Fruit fly (Drosophila melanogaster) whole organism, embryonic: ENCODE data around the gene CG14805.

Source experiments
- Ada2b ChIP-seq: fragments of 200-800 bp; sonication (Bioruptor generic); IDR thresholded peaks from 2 replicates; pipeline ENCODE4 v1.3.6; 2022; ENCODE audit warnings: missing biosample characterization, missing genetic modification characterization
- Bgb ChIP-seq: fragments of 200-800 bp; sonication (Bioruptor generic); IDR thresholded peaks from 2 replicates; pipeline ENCODE4 v1.3.6; 2022; ENCODE audit warnings: missing biosample characterization, missing genetic modification characterization; ENCODE audit not compliant: partially characterized antibody
- C15 ChIP-seq: fragments of 200-800 bp; sonication (Bioruptor generic); IDR thresholded peaks from 3 replicates; pipeline ENCODE4 v1.3.6; 2022; ENCODE audit warnings: missing biosample characterization, missing genetic modification characterization
- CG10209 ChIP-seq: fragments of 200-800 bp; sonication (Bioruptor generic); optimal IDR thresholded peaks from 3 replicates; lab custom pipeline; 2017; ENCODE audit warnings: missing biosample characterization, mild to moderate bottlenecking, missing genetic modification characterization, missing genetic modification reagents
- CG12155 ChIP-seq: fragments of 200-800 bp; sonication (Bioruptor generic); optimal IDR thresholded peaks from 3 replicates; lab custom pipeline; 2016; ENCODE audit warnings: missing biosample characterization, missing genetic modification characterization
- CG14667 ChIP-seq: fragments of 200-800 bp; sonication (Bioruptor generic); IDR thresholded peaks from 2 replicates; pipeline ENCODE4 v1.3.6; 2022; ENCODE audit warnings: missing biosample characterization, missing genetic modification characterization
- CG16779 ChIP-seq: fragments of 200-800 bp; sonication (Bioruptor generic); IDR thresholded peaks from 2 replicates; pipeline ENCODE4 v1.3.6; 2022; ENCODE audit warnings: missing biosample characterization, missing genetic modification characterization
- CG17385 ChIP-seq: fragments of 200-800 bp; sonication (Bioruptor generic); optimal IDR thresholded peaks from 3 replicates; lab custom pipeline; 2018; ENCODE audit warnings: missing biosample characterization, mild to moderate bottlenecking, missing genetic modification characterization
- CG17612 ChIP-seq: fragments of 200-800 bp; sonication (Bioruptor generic); IDR thresholded peaks from 2 replicates; pipeline ENCODE4 v1.3.6; 2022; ENCODE audit warnings: missing biosample characterization, missing genetic modification characterization
- CG18262 ChIP-seq: fragments of 200-800 bp; optimal IDR thresholded peaks from 3 replicates; lab custom pipeline; 2019; ENCODE audit warnings: missing biosample characterization, mild to moderate bottlenecking, missing genetic modification characterization, moderate library complexity
- CG18619 ChIP-seq: fragments of 200-800 bp; sonication (Bioruptor generic); optimal IDR thresholded peaks from 3 replicates; lab custom pipeline; 2017; ENCODE audit warnings: missing biosample characterization, mild to moderate bottlenecking, missing genetic modification characterization
- CG2129 ChIP-seq: fragments of 200-800 bp; sonication (Bioruptor generic); IDR thresholded peaks from 2 replicates; pipeline ENCODE4 v1.3.6; 2022; ENCODE audit warnings: missing biosample characterization, missing genetic modification characterization; ENCODE audit not compliant: partially characterized antibody
- CG31224 ChIP-seq: fragments of 200-800 bp; sonication (Bioruptor generic); IDR thresholded peaks from 2 replicates; pipeline ENCODE4 v1.3.6; 2022; ENCODE audit warnings: missing biosample characterization, missing genetic modification characterization
- CG32767 ChIP-seq: fragments of 200-800 bp; sonication (Bioruptor generic); IDR thresholded peaks from 2 replicates; pipeline ENCODE4 v1.3.6; 2022; ENCODE audit warnings: missing biosample characterization, missing genetic modification characterization
- CG4404 ChIP-seq: fragments of 200-800 bp; sonication (Bioruptor generic); IDR thresholded peaks from 2 replicates; pipeline ENCODE4 v1.3.6; 2022; ENCODE audit warnings: missing biosample characterization, missing genetic modification characterization
- CG4707 ChIP-seq: fragments of 200-800 bp; sonication (Bioruptor generic); optimal IDR thresholded peaks from 2 replicates; lab custom pipeline; 2018; ENCODE audit warnings: missing biosample characterization, mild to moderate bottlenecking, missing genetic modification characterization, moderate library complexity
- CG6175 ChIP-seq: fragments of 200-800 bp; sonication (Bioruptor generic); IDR thresholded peaks from 3 replicates; pipeline ENCODE4 v1.3.6; 2022; ENCODE audit warnings: missing biosample characterization, missing genetic modification characterization
- CG8359 ChIP-seq: fragments of 200-800 bp; sonication (Bioruptor generic); optimal IDR thresholded peaks from 2 replicates; lab custom pipeline; 2017; ENCODE audit warnings: missing biosample characterization, mild to moderate bottlenecking, missing genetic modification characterization, borderline replicate concordance
- CG8765 ChIP-seq: fragments of 200-800 bp; sonication (Bioruptor generic); IDR thresholded peaks from 2 replicates; pipeline ENCODE4 v1.3.6; 2022; ENCODE audit warnings: missing biosample characterization, missing genetic modification characterization
- CG9797 ChIP-seq: fragments of 200-800 bp; sonication (Bioruptor generic); optimal IDR thresholded peaks from 3 replicates; lab custom pipeline; 2018; ENCODE audit warnings: missing biosample characterization, mild to moderate bottlenecking, missing genetic modification characterization
- Dek ChIP-seq: fragments of 200-800 bp; sonication (Bioruptor generic); optimal IDR thresholded peaks from 3 replicates; lab custom pipeline; 2019; ENCODE audit warnings: missing biosample characterization, mild to moderate bottlenecking, missing genetic modification characterization, moderate library complexity
- E2f2 ChIP-seq: fragments of 200-800 bp; sonication (Bioruptor generic); IDR thresholded peaks from 2 replicates; pipeline ENCODE4 v1.3.6; 2022; ENCODE audit warnings: missing biosample characterization, missing genetic modification characterization
- Eip74EF ChIP-seq, 2 experiments: fragments of 200-800 bp in 1 of 2; fragments of >200 bp in 1 of 2; sonication (Bioruptor generic) in 1 of 2; optimal IDR thresholded peaks; 2 replicates each; lab custom pipeline; 2017 to 2019; ENCODE audit warnings: missing biosample characterization in 2 of 2, missing genetic modification characterization in 2 of 2, mild to moderate bottlenecking in 1 of 2, moderate library complexity in 1 of 2
- HLH3B ChIP-seq: fragments of 200-800 bp; sonication (Bioruptor generic); IDR thresholded peaks from 2 replicates; pipeline ENCODE4 v1.3.6; 2022; ENCODE audit warnings: missing biosample characterization, missing genetic modification characterization
- HLH54F ChIP-seq: fragments of 200-800 bp; sonication (Bioruptor generic); optimal IDR thresholded peaks from 3 replicates; lab custom pipeline; 2016; ENCODE audit warnings: missing biosample characterization, missing genetic modification characterization
- MBD-R2 ChIP-seq: fragments of 200-800 bp; sonication (Bioruptor generic); IDR thresholded peaks from 2 replicates; pipeline ENCODE4 v1.3.6; 2022; ENCODE audit warnings: missing biosample characterization, missing genetic modification characterization
- Oli ChIP-seq: fragments of 200-800 bp; sonication (Bioruptor generic); optimal IDR thresholded peaks from 2 replicates; lab custom pipeline; 2018; ENCODE audit warnings: missing biosample characterization, mild to moderate bottlenecking, missing genetic modification characterization, moderate library complexity
- Sry-δ ChIP-seq: fragments of 200-800 bp; sonication (Bioruptor generic); optimal IDR thresholded peaks from 2 replicates; lab custom pipeline; 2016; ENCODE audit warnings: missing biosample characterization, missing genetic modification characterization
- Ssrp ChIP-seq: fragments of 200-800 bp; sonication (Bioruptor generic); optimal IDR thresholded peaks from 2 replicates; lab custom pipeline; 2018; ENCODE audit warnings: missing biosample characterization, mild to moderate bottlenecking, missing genetic modification characterization, moderate library complexity
- ab ChIP-seq: fragments of 200-800 bp; sonication (Bioruptor generic); optimal IDR thresholded peaks from 2 replicates; lab custom pipeline; 2016; ENCODE audit warnings: missing biosample characterization, missing genetic modification characterization
- ara ChIP-seq: fragments of 200-800 bp; sonication (Bioruptor generic); IDR thresholded peaks from 2 replicates; pipeline ENCODE4 v1.3.6; 2022; ENCODE audit warnings: missing biosample characterization, missing genetic modification characterization
- cato ChIP-seq: fragments of 200-800 bp; sonication (Bioruptor generic); optimal IDR thresholded peaks from 2 replicates; lab custom pipeline; 2016; ENCODE audit warnings: missing biosample characterization, missing genetic modification characterization, borderline replicate concordance
- cwo ChIP-seq: fragments of 200-800 bp; sonication (Bioruptor generic); optimal IDR thresholded peaks from 3 replicates; lab custom pipeline; 2017; ENCODE audit warnings: missing biosample characterization, missing genetic modification characterization, mild to moderate bottlenecking, moderate library complexity, missing genetic modification reagents
- dan ChIP-seq: fragments of 200-800 bp; sonication (Bioruptor generic); IDR thresholded peaks from 2 replicates; pipeline ENCODE4 v1.3.6; 2022; ENCODE audit warnings: missing biosample characterization, missing genetic modification characterization
- ewg ChIP-seq: fragments of 200-800 bp; sonication (Bioruptor generic); optimal IDR thresholded peaks from 3 replicates; lab custom pipeline; 2017; ENCODE audit warnings: mild to moderate bottlenecking, missing biosample characterization, missing genetic modification reagents, missing genetic modification characterization
- fd3F ChIP-seq: fragments of 200-800 bp; sonication (Bioruptor generic); optimal IDR thresholded peaks from 2 replicates; lab custom pipeline; 2018; ENCODE audit warnings: missing biosample characterization, mild to moderate bottlenecking, missing genetic modification characterization, moderate library complexity
- mam ChIP-seq: fragments of 200-800 bp; sonication (Bioruptor generic); optimal IDR thresholded peaks from 3 replicates; lab custom pipeline; 2016; ENCODE audit warnings: missing biosample characterization, missing genetic modification characterization
- mirr ChIP-seq: fragments of 200-800 bp; sonication (Bioruptor generic); optimal IDR thresholded peaks from 3 replicates; lab custom pipeline; 2018; ENCODE audit warnings: missing biosample characterization, mild to moderate bottlenecking, missing genetic modification characterization
- pb ChIP-seq: fragments of 200-800 bp; sonication (Bioruptor generic); optimal IDR thresholded peaks from 3 replicates; lab custom pipeline; 2016; ENCODE audit warnings: missing biosample characterization, missing genetic modification characterization
- peb ChIP-seq: fragments of 200-800 bp; sonication (Bioruptor generic); IDR thresholded peaks from 2 replicates; pipeline ENCODE4 v1.3.6; 2022; ENCODE audit warnings: missing biosample characterization, missing genetic modification characterization
- prd ChIP-seq, 3 experiments: fragments of >200 bp in 2 of 3; fragments of 200-800 bp in 1 of 3; sonication (Bioruptor generic) in 1 of 3; optimal IDR thresholded peaks in 2 of 3; IDR thresholded peaks in 1 of 3; 2 replicates in 2 of 3; 3 replicates in 1 of 3; pipeline versions ENCODE4 v1.3.6 to Lab custom; 2017 to 2022; ENCODE audit warnings: missing biosample characterization in 1 of 3, missing genetic modification characterization in 1 of 3
- seq ChIP-seq: fragments of 200-800 bp; sonication (Bioruptor generic); IDR thresholded peaks from 2 replicates; pipeline ENCODE4 v1.3.6; 2022; ENCODE audit warnings: missing biosample characterization, missing genetic modification characterization
- sr ChIP-seq: fragments of 200-800 bp; sonication (Bioruptor generic); IDR thresholded peaks from 3 replicates; pipeline ENCODE4 v1.3.6; 2022; ENCODE audit warnings: missing biosample characterization, missing genetic modification characterization
- trem ChIP-seq: fragments of 200-800 bp; optimal IDR thresholded peaks from 3 replicates; lab custom pipeline; 2019; ENCODE audit warnings: missing biosample characterization, mild to moderate bottlenecking, missing genetic modification characterization, moderate library complexity
- trh ChIP-seq: fragments of 200-800 bp; sonication (Bioruptor generic); optimal IDR thresholded peaks from 2 replicates; lab custom pipeline; 2016; ENCODE audit warnings: missing biosample characterization, missing genetic modification characterization
- tup ChIP-seq: fragments of 200-800 bp; sonication (Bioruptor generic); optimal IDR thresholded peaks from 2 replicates; lab custom pipeline; 2016; ENCODE audit warnings: missing biosample characterization, mild to moderate bottlenecking, missing genetic modification characterization, moderate library complexity
- zen ChIP-seq: fragments of 200-800 bp; sonication (Bioruptor generic); optimal IDR thresholded peaks from 3 replicates; lab custom pipeline; 2018; ENCODE audit warnings: missing biosample characterization, mild to moderate bottlenecking, missing genetic modification characterization, moderate library complexity
- zen2 ChIP-seq: fragments of 200-800 bp; sonication (Bioruptor generic); IDR thresholded peaks from 3 replicates; pipeline ENCODE4 v1.3.6; 2022; ENCODE audit warnings: missing biosample characterization, missing genetic modification characterization; ENCODE audit not compliant: partially characterized antibody
- zfh2 ChIP-seq: fragments of 200-800 bp; sonication (Bioruptor generic); optimal IDR thresholded peaks from 2 replicates; lab custom pipeline; 2016; ENCODE audit warnings: missing biosample characterization, missing genetic modification characterization

Gene CG14805

dm6 chrX:1877107-1877736, at the start of gene CG14805, which contains the start of gene CG14817 (continued):
- TF ChIP-seq CG8765 (GFP tag; lab: Robert Waterston, UW): no peak
- TF ChIP-seq CG17612 (GFP tag; lab: Robert Waterston, UW): no peak
- no peak for TF ChIP-seq ab
- TF ChIP-seq cwo: peak; percentile 38
- TF ChIP-seq peb (GFP tag; lab: Robert Waterston, UW): no peak
- TF ChIP-seq cato (GFP tag; lab: Kevin White, UChicago): no peak
- TF ChIP-seq Bgb (GFP tag; lab: Robert Waterston, UW): peak; percentile 60; the same call in 1 of the 2 replicates
- TF ChIP-seq C15: 0 out of 3 replicates have a peak, but pooled peaks have one; percentile 44
- no peak for TF ChIP-seq CG12155 (GFP tag; lab: Kevin White, UChicago)
- TF ChIP-seq CG17385: peak; percentile 76
- TF ChIP-seq fd3F (GFP tag; lab: Kevin White, UChicago): peak; percentile 53
- TF ChIP-seq zen: peak; percentile 37
- TF ChIP-seq zfh2: no peak
- TF ChIP-seq trh (GFP tag; lab: Kevin White, UChicago): no peak
- TF ChIP-seq CG9797 (GFP tag; lab: Kevin White, UChicago): peak; percentile 72
- peak; percentile 48 for TF ChIP-seq Sry-δ (GFP tag; lab: Kevin White, UChicago)
- TF ChIP-seq pb (GFP tag; lab: Kevin White, UChicago): peak; percentile 2
- TF ChIP-seq sr: peak; percentile 41; the same call in 1 of the 3 replicates
- TF ChIP-seq E2f2 (GFP tag; lab: Robert Waterston, UW): peak; percentile 57
- no peak for TF ChIP-seq HLH54F (GFP tag; lab: Kevin White, UChicago)
- TF ChIP-seq trem (tag; lab: Kevin White, UChicago): peak; percentile 88
- TF ChIP-seq Eip74EF (GFP tag; optimal IDR thresholded peaks at IDR 0.05; lab: Kevin White, UChicago): peak in 1 of 2 experiments; percentile 55
- TF ChIP-seq CG8359: peak; percentile 31
- TF ChIP-seq mirr (GFP tag; lab: Kevin White, UChicago): peak; percentile 93
- no peak for TF ChIP-seq zen2 (GFP tag; lab: Robert Waterston, UW)
- peak; percentile 24; the same call in 1 of the 2 replicates for TF ChIP-seq Ada2b (GFP tag; lab: Robert Waterston, UW)
- TF ChIP-seq CG4707 (GFP tag; lab: Kevin White, UChicago): peak; percentile 81
- no peak for TF ChIP-seq tup (GFP tag; lab: Kevin White, UChicago)
- TF ChIP-seq CG32767: no peak
- no peak for TF ChIP-seq CG6175 (GFP tag; lab: Robert Waterston, UW)
- TF ChIP-seq CG31224 (GFP tag; lab: Robert Waterston, UW): no peak
- TF ChIP-seq CG4404 (GFP tag; lab: Robert Waterston, UW): no peak
- no peak for TF ChIP-seq Ssrp
- no peak for TF ChIP-seq CG14667 (GFP tag; lab: Robert Waterston, UW)
- TF ChIP-seq CG18619 (GFP tag; lab: Kevin White, UChicago): peak; percentile 79
- peak; percentile 45 for TF ChIP-seq Oli (tag; lab: Kevin White, UChicago)
- TF ChIP-seq mam (GFP tag; lab: Kevin White, UChicago): no peak
- peak; percentile 58; the same call in 1 of the 2 replicates for TF ChIP-seq seq (GFP tag; lab: Robert Waterston, UW)
- TF ChIP-seq ewg (GFP tag; lab: Kevin White, UChicago): peak; percentile 20
- 0 out of 2 replicates have a peak, but pooled peaks have one; percentile 11 for TF ChIP-seq ara
- peak; percentile 58 for TF ChIP-seq CG18262 (tag; lab: Kevin White, UChicago)
- TF ChIP-seq dan (GFP tag; lab: Robert Waterston, UW): no peak
- no peak for TF ChIP-seq CG16779 (GFP tag; lab: Robert Waterston, UW)
- TF ChIP-seq prd (optimal IDR thresholded peaks at IDR 0.05; lab: Kevin White, UChicago): no peak
- no peak for TF ChIP-seq prd (GFP tag; IDR thresholded peaks at IDR 0.05; lab: Robert Waterston, UW)
- TF ChIP-seq HLH3B (GFP tag; lab: Robert Waterston, UW): 0 out of 2 replicates have a peak, but pooled peaks have one; percentile 33
- TF ChIP-seq CG10209 (GFP tag; lab: Kevin White, UChicago): peak; percentile 72
- TF ChIP-seq MBD-R2 (GFP tag; lab: Robert Waterston, UW): peak; percentile 75
- TF ChIP-seq Dek (tag; lab: Kevin White, UChicago): peak; percentile 43
- TF ChIP-seq CG2129: no peak
